Worm (Caenorhabditis elegans): ENCODE measurements around the gene C29F3.3.

- TF ChIP-seq attf-3 (GFP tag; conservative IDR thresholded peaks at IDR 0.05) (no peak), efl-1 (GFP tag; optimal IDR thresholded peaks at IDR 0.05) (no peak), unc-62 (GFP tag; optimal IDR thresholded peaks at IDR 0.05) (no peak), ccch-3 (GFP tag; optimal IDR thresholded peaks at IDR 0.05) (no peak), pbrm-1 (GFP tag; IDR thresholded peaks at IDR 0.05) (no peak), atf-7 (tag; optimal IDR thresholded peaks at IDR 0.05) (no peak), hlh-26 (GFP tag; conservative IDR thresholded peaks at IDR 0.05) (no peak), tbx-9 (tag; optimal IDR thresholded peaks at IDR 0.05; ENCODE audit: borderline replicate concordance) (no peak), ceh-40 (GFP tag; IDR thresholded peaks at IDR 0.05) (no peak), nfya-1 (tag; optimal IDR thresholded peaks at IDR 0.05; ENCODE audit: borderline replicate concordance, insufficient read depth) (no peak), K11D2.4 (GFP tag; IDR thresholded peaks at IDR 0.05) (no peak), repo-1 (tag; optimal IDR thresholded peaks at IDR 0.05) (no peak), aptf-3 (GFP tag; IDR thresholded peaks at IDR 0.05) (no peak)
Measured at ce11 chrV:15383739-15384138, 36.5 kb upstream of the C29F3.3 start, which contains the start of gene str-88.

Measured in whole organism, young adult.